Worm (Caenorhabditis elegans) whole organism, L4/young adult: Measurements from ENCODE around the gene eif-3.F.

Source experiments
- dao-5 ChIP-seq: sonication (generic microtip); optimal IDR thresholded peaks from 2 replicates; lab custom pipeline; 2016; ENCODE audit warnings: missing genotype, missing genetic modification characterization, moderate library complexity, missing compliant biosample characterization
- him-1 ChIP-seq: sonication (generic microtip); optimal IDR thresholded peaks from 2 replicates; lab custom pipeline; 2016; ENCODE audit warnings: missing genotype, missing genetic modification reagents, missing genetic modification characterization, missing compliant biosample characterization

ce11 chrII:9301065-9301464, 30.4 kb upstream of the eif-3.F start:
- TF ChIP-seq him-1 (tag; lab: Kevin White, UChicago) (no peak), dao-5 (tag; lab: Kevin White, UChicago) (no peak)
